Worm (Caenorhabditis elegans) whole organism, L4/young adult: ENCODE data around the gene cec-4.

Experiments used
- W03F9.2 ChIP-seq: fragments of 150-350 bp; optimal IDR thresholded peaks from 2 replicates; lab custom pipeline; 2014; ENCODE audit warnings: missing biosample characterization, missing genetic modification characterization
- him-1 ChIP-seq: sonication (generic microtip); optimal IDR thresholded peaks from 2 replicates; lab custom pipeline; 2016; ENCODE audit warnings: missing genotype, missing genetic modification reagents, missing genetic modification characterization, missing compliant biosample characterization

DNA sequence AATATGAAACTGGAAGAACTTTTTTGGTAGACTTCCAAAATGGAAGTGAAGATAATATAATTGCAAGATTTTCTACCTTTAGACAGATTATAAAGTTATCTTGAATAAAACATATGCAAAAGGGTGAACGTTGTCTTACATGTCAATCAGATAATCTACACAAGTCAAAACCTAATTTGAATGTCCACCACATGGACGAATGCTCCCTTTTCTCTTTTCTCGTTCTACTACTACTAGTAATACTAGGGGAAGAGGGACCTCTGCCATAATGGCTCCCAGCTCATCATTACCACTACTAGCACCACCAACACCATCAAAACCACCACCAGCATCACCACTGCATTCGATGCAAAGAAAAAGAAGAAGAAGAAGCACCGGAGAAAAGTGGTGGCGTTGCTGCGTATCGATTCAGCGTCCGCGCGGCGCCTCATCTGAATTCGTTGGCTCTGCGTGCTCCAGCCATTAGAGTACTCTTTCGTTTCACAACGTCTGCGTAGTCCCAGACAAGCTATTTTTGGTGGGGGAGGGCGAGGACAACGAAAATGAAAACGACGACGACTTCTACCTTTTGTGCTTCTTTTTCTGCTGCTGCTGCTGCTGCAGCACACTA, 9.9 kb downstream of the cec-4 start:
- TF ChIP-seq W03F9.2 (tag; lab: Kevin White, UChicago), result no peak
- peak; percentile 14 for TF ChIP-seq him-1 (tag; lab: Kevin White, UChicago)
